Fruit fly (Drosophila melanogaster) whole organism, embryonic: Measurements from ENCODE around the gene TyrRS.
A peak's percentile ranks its signal among the peaks of the same experiment; 100 is the strongest.

Experiments
- CG10267 ChIP-seq: fragments of 200-800 bp; sonication (Bioruptor generic); optimal IDR thresholded peaks from 2 replicates; lab custom pipeline; 2018; ENCODE audit warnings: missing biosample characterization, mild to moderate bottlenecking, missing genetic modification characterization, moderate library complexity
- CG10959 ChIP-seq: fragments of 200-800 bp; sonication (Bioruptor generic); IDR thresholded peaks from 2 replicates; pipeline ENCODE4 v1.3.6; 2022; ENCODE audit warnings: missing biosample characterization, missing genetic modification characterization
- CG11695 ChIP-seq: fragments of 200-800 bp; sonication (Bioruptor generic); IDR thresholded peaks from 3 replicates; pipeline ENCODE4 v1.3.6; 2022; ENCODE audit warnings: missing biosample characterization, missing genetic modification characterization
- CG12071 ChIP-seq: fragments of 200-800 bp; sonication (Bioruptor generic); optimal IDR thresholded peaks from 3 replicates; lab custom pipeline; 2018; ENCODE audit warnings: missing biosample characterization, mild to moderate bottlenecking, missing genetic modification characterization
- CG12104 ChIP-seq: fragments of 200-800 bp; sonication (Bioruptor generic); optimal IDR thresholded peaks from 3 replicates; lab custom pipeline; 2016; ENCODE audit warnings: missing biosample characterization, missing genetic modification characterization
- CG12659 ChIP-seq: fragments of 200-800 bp; sonication (Bioruptor generic); optimal IDR thresholded peaks from 3 replicates; lab custom pipeline; 2017; ENCODE audit warnings: mild to moderate bottlenecking, missing biosample characterization, missing genetic modification reagents, missing genetic modification characterization
- CG12744 ChIP-seq: fragments of 200-800 bp; sonication (Bioruptor generic); optimal IDR thresholded peaks from 2 replicates; lab custom pipeline; 2016; ENCODE audit warnings: missing biosample characterization, missing genetic modification characterization
- CG13424 ChIP-seq: fragments of 200-800 bp; sonication (Bioruptor generic); optimal IDR thresholded peaks from 2 replicates; lab custom pipeline; 2019; ENCODE audit warnings: missing biosample characterization, mild to moderate bottlenecking, missing genetic modification characterization, moderate library complexity
- CG15269 ChIP-seq: fragments of 200-800 bp; sonication (Bioruptor generic); optimal IDR thresholded peaks from 2 replicates; lab custom pipeline; 2018; ENCODE audit warnings: missing biosample characterization, mild to moderate bottlenecking, missing genetic modification characterization, moderate library complexity
- CG16779 ChIP-seq: fragments of 200-800 bp; sonication (Bioruptor generic); IDR thresholded peaks from 2 replicates; pipeline ENCODE4 v1.3.6; 2022; ENCODE audit warnings: missing biosample characterization, missing genetic modification characterization
- CG16863 ChIP-seq: fragments of 200-800 bp; sonication (Bioruptor generic); optimal IDR thresholded peaks from 3 replicates; lab custom pipeline; 2016; ENCODE audit warnings: missing biosample characterization, missing genetic modification characterization
- CG17612 ChIP-seq: fragments of 200-800 bp; sonication (Bioruptor generic); IDR thresholded peaks from 2 replicates; pipeline ENCODE4 v1.3.6; 2022; ENCODE audit warnings: missing biosample characterization, missing genetic modification characterization
- CG2202 ChIP-seq: fragments of 200-800 bp; sonication (Bioruptor generic); optimal IDR thresholded peaks from 2 replicates; lab custom pipeline; 2018; ENCODE audit warnings: missing biosample characterization, mild to moderate bottlenecking, missing genetic modification characterization
- CG3065 ChIP-seq: fragments of 200-800 bp; sonication (Bioruptor generic); optimal IDR thresholded peaks from 2 replicates; lab custom pipeline; 2016; ENCODE audit warnings: missing biosample characterization, missing genetic modification characterization
- CG32772 ChIP-seq: fragments of 200-800 bp; sonication (Bioruptor generic); IDR thresholded peaks from 2 replicates; pipeline ENCODE4 v1.3.6; 2022; ENCODE audit warnings: missing biosample characterization, missing genetic modification characterization
- CG34224 ChIP-seq: fragments of 200-800 bp; sonication (Bioruptor generic); IDR thresholded peaks from 3 replicates; pipeline ENCODE4 v1.3.6; 2022; ENCODE audit warnings: missing biosample characterization, missing genetic modification characterization; ENCODE audit not compliant: partially characterized antibody
- CG6791 ChIP-seq: fragments of 200-800 bp; sonication (Bioruptor generic); IDR thresholded peaks from 3 replicates; pipeline ENCODE4 v1.3.6; 2022; ENCODE audit warnings: missing biosample characterization, missing genetic modification characterization; ENCODE audit not compliant: partially characterized antibody
- CG7372 ChIP-seq: fragments of 200-800 bp; sonication (Bioruptor generic); IDR thresholded peaks from 2 replicates; pipeline ENCODE4 v1.3.6; 2022; ENCODE audit warnings: missing biosample characterization, missing genetic modification characterization
- CG7745 ChIP-seq: fragments of 200-800 bp; sonication (Bioruptor generic); optimal IDR thresholded peaks from 2 replicates; lab custom pipeline; 2018; ENCODE audit warnings: missing biosample characterization, mild to moderate bottlenecking, missing genetic modification characterization, moderate library complexity
- CG8089 ChIP-seq: fragments of 200-800 bp; sonication (Bioruptor generic); optimal IDR thresholded peaks from 3 replicates; lab custom pipeline; 2016; ENCODE audit warnings: missing biosample characterization, missing genetic modification characterization
- CHES-1-like ChIP-seq: fragments of 200-800 bp; sonication (Bioruptor generic); optimal IDR thresholded peaks from 2 replicates; lab custom pipeline; 2016; ENCODE audit warnings: missing biosample characterization, missing genetic modification characterization
- Dad ChIP-seq: fragments of 200-800 bp; sonication (Bioruptor generic); optimal IDR thresholded peaks from 3 replicates; lab custom pipeline; 2016; ENCODE audit warnings: missing biosample characterization, missing genetic modification characterization
- HLHmδ ChIP-seq: fragments of 200-800 bp; sonication (Bioruptor generic); optimal IDR thresholded peaks from 2 replicates; lab custom pipeline; 2018; ENCODE audit warnings: missing biosample characterization, mild to moderate bottlenecking, missing genetic modification characterization, moderate library complexity
- Mrtf ChIP-seq: fragments of 200-800 bp; sonication (Bioruptor generic); IDR thresholded peaks from 3 replicates; pipeline ENCODE4 v1.3.6; 2022; ENCODE audit warnings: missing biosample characterization, missing genetic modification characterization
- NC2α ChIP-seq: fragments of 200-800 bp; sonication (Bioruptor generic); optimal IDR thresholded peaks from 2 replicates; lab custom pipeline; 2016; ENCODE audit warnings: missing biosample characterization, missing genetic modification characterization
- Nf-YA ChIP-seq: fragments of 200-800 bp; sonication (Bioruptor generic); IDR thresholded peaks from 2 replicates; pipeline ENCODE4 v1.3.6; 2022; ENCODE audit warnings: missing biosample characterization, missing genetic modification characterization
- PHDP ChIP-seq: fragments of 200-800 bp; sonication (Bioruptor generic); optimal IDR thresholded peaks from 3 replicates; lab custom pipeline; 2018; ENCODE audit warnings: missing biosample characterization, mild to moderate bottlenecking, missing genetic modification characterization, moderate library complexity
- Sry-β ChIP-seq: fragments of 200-800 bp; sonication (Bioruptor generic); optimal IDR thresholded peaks from 2 replicates; lab custom pipeline; 2018; ENCODE audit warnings: missing biosample characterization, mild to moderate bottlenecking, missing genetic modification characterization, moderate library complexity
- Tbp ChIP-seq: fragments of >200 bp; optimal IDR thresholded peaks from 2 replicates; lab custom pipeline; 2018; ENCODE audit warnings: missing biosample characterization, missing genetic modification characterization
- Trl ChIP-seq, 3 experiments: fragments of >200 bp in 2 of 3; fragments of 200-800 bp in 1 of 3; sonication (Bioruptor generic) in 1 of 3; optimal IDR thresholded peaks; 2 replicates in 1 of 3; 3 replicates in 2 of 3; lab custom pipeline; 2016 to 2017; ENCODE audit warnings: missing biosample characterization in 1 of 3, missing genetic modification characterization in 1 of 3
- ab ChIP-seq: fragments of 200-800 bp; sonication (Bioruptor generic); optimal IDR thresholded peaks from 2 replicates; lab custom pipeline; 2016; ENCODE audit warnings: missing biosample characterization, missing genetic modification characterization
- ara ChIP-seq: fragments of 200-800 bp; sonication (Bioruptor generic); IDR thresholded peaks from 2 replicates; pipeline ENCODE4 v1.3.6; 2022; ENCODE audit warnings: missing biosample characterization, missing genetic modification characterization
- az2 ChIP-seq: fragments of 200-800 bp; sonication (Bioruptor generic); optimal IDR thresholded peaks from 3 replicates; lab custom pipeline; 2016; ENCODE audit warnings: missing biosample characterization, missing genetic modification characterization
- bcd ChIP-seq: fragments of 200-800 bp; sonication (Bioruptor generic); optimal IDR thresholded peaks from 2 replicates; lab custom pipeline; 2017; ENCODE audit warnings: missing biosample characterization, mild to moderate bottlenecking, missing genetic modification characterization
- br ChIP-seq: fragments of >200 bp; optimal IDR thresholded peaks from 2 replicates; lab custom pipeline; 2017
- crc ChIP-seq: fragments of 200-800 bp; sonication (Bioruptor generic); optimal IDR thresholded peaks from 2 replicates; lab custom pipeline; 2016; ENCODE audit warnings: missing biosample characterization, missing genetic modification characterization
- emc ChIP-seq: fragments of 200-800 bp; sonication (Bioruptor generic); optimal IDR thresholded peaks from 2 replicates; lab custom pipeline; 2016; ENCODE audit warnings: missing biosample characterization, missing genetic modification characterization
- ewg ChIP-seq: fragments of 200-800 bp; sonication (Bioruptor generic); optimal IDR thresholded peaks from 3 replicates; lab custom pipeline; 2017; ENCODE audit warnings: mild to moderate bottlenecking, missing biosample characterization, missing genetic modification reagents, missing genetic modification characterization
- gem ChIP-seq: fragments of 200-800 bp; sonication (Bioruptor generic); optimal IDR thresholded peaks from 2 replicates; lab custom pipeline; 2019; ENCODE audit warnings: missing biosample characterization, mild to moderate bottlenecking, missing genetic modification characterization, moderate library complexity
- grn ChIP-seq: fragments of 200-800 bp; sonication (Bioruptor generic); optimal IDR thresholded peaks from 3 replicates; lab custom pipeline; 2017; ENCODE audit warnings: missing biosample characterization, missing genetic modification characterization
- hth ChIP-seq: fragments of >200 bp; optimal IDR thresholded peaks from 2 replicates; lab custom pipeline; 2017; ENCODE audit warnings: inconsistent platforms
- luna ChIP-seq: fragments of 200-800 bp; sonication (Bioruptor generic); optimal IDR thresholded peaks from 2 replicates; lab custom pipeline; 2016; ENCODE audit warnings: missing biosample characterization, missing genetic modification characterization
- nau ChIP-seq: fragments of 200-800 bp; sonication (Bioruptor generic); optimal IDR thresholded peaks from 3 replicates; lab custom pipeline; 2017; ENCODE audit warnings: missing biosample characterization, mild to moderate bottlenecking, missing genetic modification characterization, missing genetic modification reagents
- nmo ChIP-seq: fragments of 200-800 bp; sonication (Bioruptor generic); optimal IDR thresholded peaks from 2 replicates; lab custom pipeline; 2018; ENCODE audit warnings: missing biosample characterization, mild to moderate bottlenecking, missing genetic modification characterization, moderate library complexity
- p53 ChIP-seq: fragments of 200-800 bp; sonication (Bioruptor generic); optimal IDR thresholded peaks from 2 replicates; lab custom pipeline; 2016; ENCODE audit warnings: missing biosample characterization, missing genetic modification characterization
- slp2 ChIP-seq: fragments of 200-800 bp; sonication (Bioruptor generic); optimal IDR thresholded peaks from 2 replicates; lab custom pipeline; 2016; ENCODE audit warnings: missing biosample characterization, missing genetic modification characterization
- stwl ChIP-seq: fragments of 200-800 bp; sonication (Bioruptor generic); optimal IDR thresholded peaks from 3 replicates; lab custom pipeline; 2018; ENCODE audit warnings: missing biosample characterization, mild to moderate bottlenecking, missing genetic modification characterization, moderate library complexity
- tap ChIP-seq: fragments of 200-800 bp; optimal IDR thresholded peaks from 3 replicates; lab custom pipeline; 2019; ENCODE audit warnings: missing biosample characterization, mild to moderate bottlenecking, missing genetic modification characterization, moderate library complexity
- wdn ChIP-seq: fragments of 200-800 bp; sonication (Bioruptor generic); IDR thresholded peaks from 2 replicates; pipeline ENCODE4 v1.3.6; 2022; ENCODE audit warnings: missing biosample characterization, missing genetic modification characterization
- wek ChIP-seq: fragments of 200-800 bp; sonication (Bioruptor generic); optimal IDR thresholded peaks from 3 replicates; lab custom pipeline; 2018; ENCODE audit warnings: missing biosample characterization, mild to moderate bottlenecking, missing genetic modification characterization, moderate library complexity
- zfh1 ChIP-seq: fragments of 200-800 bp; sonication (Bioruptor generic); IDR thresholded peaks from 3 replicates; pipeline ENCODE4 v1.3.6; 2022; ENCODE audit warnings: missing biosample characterization, missing genetic modification characterization

The TyrRS gene

DNA sequence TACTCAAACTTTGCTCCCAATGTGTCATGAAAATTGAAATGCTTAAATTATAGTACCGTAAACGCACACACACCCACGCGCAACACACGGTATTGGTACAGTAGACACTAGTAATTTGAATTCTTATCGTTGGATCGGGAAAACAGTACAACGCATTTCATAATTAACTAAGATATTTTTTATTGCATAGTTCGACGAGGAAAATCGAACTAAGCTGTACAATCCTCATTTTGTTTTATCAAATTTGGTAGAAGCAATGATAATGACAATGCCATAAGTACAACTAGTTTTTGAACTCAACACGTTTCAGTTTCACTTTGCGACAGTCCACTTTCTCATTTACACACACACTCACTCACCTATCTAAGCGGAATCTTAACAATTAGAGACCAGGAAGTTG, 38.3 kb downstream of the TyrRS start (continued):
- TF ChIP-seq CG2202 (peak; percentile 28), wek (no peak), Sry-β (GFP tag; lab: Kevin White, UChicago) (no peak), CG10959 (peak; percentile 36; the same call in 1 of the 2 replicates), zfh1 (GFP tag; lab: Robert Waterston, UW) (peak; percentile 62; the same call in 2 of the 3 replicates), nmo (peak; percentile 54), CG13424 (peak; percentile 79), CG16779 (no peak), bcd (GFP tag; lab: Kevin White, UChicago) (peak; percentile 34), ewg (peak; percentile 27), ab (GFP tag; lab: Kevin White, UChicago) (peak; percentile 59), CG12071 (GFP tag; lab: Kevin White, UChicago) (peak; percentile 61), CG17612 (GFP tag; lab: Robert Waterston, UW) (no peak), nau (GFP tag; lab: Kevin White, UChicago) (peak; percentile 67), CHES-1-like (GFP tag; lab: Kevin White, UChicago) (peak; percentile 50), HLHmδ (GFP tag; lab: Kevin White, UChicago) (no peak), wdn (0 out of 2 replicates have a peak, but pooled peaks have one; percentile 36), CG3065 (GFP tag; lab: Kevin White, UChicago) (no peak), CG34224 (GFP tag; lab: Robert Waterston, UW) (no peak), NC2α (GFP tag; lab: Kevin White, UChicago) (peak; percentile 4), crc (peak; percentile 12), CG7372 (GFP tag; lab: Robert Waterston, UW) (no peak; the same call in none of the 2 replicates), CG8089 (GFP tag; lab: Kevin White, UChicago) (peak; percentile 58), CG12659 (GFP tag; lab: Kevin White, UChicago) (peak; percentile 62), Dad (GFP tag; lab: Kevin White, UChicago) (no peak), CG32772 (no peak), CG16863 (GFP tag; lab: Kevin White, UChicago) (peak; percentile 66), Tbp (GFP tag; lab: Kevin White, UChicago) (no peak), CG12744 (GFP tag; lab: Kevin White, UChicago) (peak; percentile 10), Trl (optimal IDR thresholded peaks at IDR 0.05; lab: Kevin White, UChicago) (no peak), Trl (GFP tag; optimal IDR thresholded peaks at IDR 0.05; lab: Kevin White, UChicago) (peak; percentile 60), CG6791 (GFP tag; lab: Robert Waterston, UW) (no peak), tap (tag; lab: Kevin White, UChicago) (peak; percentile 75), CG11695 (GFP tag; lab: Robert Waterston, UW) (0 out of 3 replicates have a peak, but pooled peaks have one; percentile 44), luna (GFP tag; lab: Kevin White, UChicago) (no peak), az2 (GFP tag; lab: Kevin White, UChicago) (peak; percentile 57), gem (tag; lab: Kevin White, UChicago) (peak; percentile 80), Mrtf (GFP tag; lab: Robert Waterston, UW) (peak; percentile 50; the same call in 1 of the 3 replicates), grn (no peak), CG10267 (tag; lab: Kevin White, UChicago) (peak; percentile 60), emc (no peak), CG15269 (tag; lab: Kevin White, UChicago) (peak; percentile 83), ara (GFP tag; lab: Robert Waterston, UW) (no peak), stwl (no peak), CG7745 (tag; lab: Kevin White, UChicago) (no peak), br (lab: Kevin White, UChicago) (no peak), p53 (peak; percentile 52), Nf-YA (GFP tag; lab: Robert Waterston, UW) (no peak), CG12104 (GFP tag; lab: Kevin White, UChicago) (peak; percentile 53), PHDP (peak; percentile 70), hth (lab: Kevin White, UChicago) (no peak), slp2 (GFP tag; lab: Kevin White, UChicago) (no peak)
